Worm (Caenorhabditis elegans): ENCODE measurements around the gene F53B7.4.

The F53B7.4 gene

ce11 chrV:11039379-11039954, 37.1 kb upstream of the F53B7.4 start, which contains the start of gene pak-2 (continued):
- TF ChIP-seq elt-3 (tag; optimal IDR thresholded peaks at IDR 0.05) (peak in 2 of 6 experiments; percentile 2 to 41), nhr-28 (tag; optimal IDR thresholded peaks at IDR 0.05) (no peak), tbx-2 (tag; optimal IDR thresholded peaks at IDR 0.05) (peak; percentile 85), mep-1 (tag; optimal IDR thresholded peaks at IDR 0.05) (peak; percentile 71), nhr-76 (tag; optimal IDR thresholded peaks at IDR 0.05) (no peak), nhr-237 (tag; optimal IDR thresholded peaks at IDR 0.05) (peak; percentile 59), nhr-11 (tag; optimal IDR thresholded peaks at IDR 0.05) (no peak), ztf-11 (tag; optimal IDR thresholded peaks at IDR 0.05) (peak in 1 of 2 experiments; percentile 88), zip-4 (GFP tag; optimal IDR thresholded peaks at IDR 0.05) (no peak), fkh-8 (tag; optimal IDR thresholded peaks at IDR 0.05) (peak; percentile 85), C04F5.9 (tag; optimal IDR thresholded peaks at IDR 0.05) (peak; percentile 70), irx-1 (tag; optimal IDR thresholded peaks at IDR 0.05) (peak; percentile 62), hlh-17 (GFP tag; optimal IDR thresholded peaks at IDR 0.05; ENCODE audit: borderline replicate concordance) (no peak), xbp-1 (tag; optimal IDR thresholded peaks at IDR 0.05) (peak; percentile 83), isw-1 (GFP tag; IDR thresholded peaks at IDR 0.05) (peak; percentile 87), mef-2 (tag; optimal IDR thresholded peaks at IDR 0.05) (no peak), unc-30 (tag; optimal IDR thresholded peaks at IDR 0.05) (no peak), sup-37 (GFP tag; optimal IDR thresholded peaks at IDR 0.05) (no peak), Y116A8C.19 (tag; optimal IDR thresholded peaks at IDR 0.05; ENCODE audit: borderline replicate concordance) (no peak), lin-14 (GFP tag; optimal IDR thresholded peaks at IDR 0.05) (peak; percentile 95), snpc-4 (tag; optimal IDR thresholded peaks at IDR 0.05) (peak; percentile 37), zag-1 (tag; optimal IDR thresholded peaks at IDR 0.05) (peak; percentile 31), elt-2 (tag; optimal IDR thresholded peaks at IDR 0.05) (peak; percentile 58), F16B12.6 (tag; optimal IDR thresholded peaks at IDR 0.05) (no peak), fkh-4 (tag; optimal IDR thresholded peaks at IDR 0.05; ENCODE audit: borderline replicate concordance) (peak; percentile 85), unc-62 (GFP tag; optimal IDR thresholded peaks at IDR 0.05) (no peak), lsy-2 (tag; optimal IDR thresholded peaks at IDR 0.05) (peak; percentile 73 to 91), snu-23 (GFP tag; optimal IDR thresholded peaks at IDR 0.05) (peak; percentile 91), hlh-4 (tag; optimal IDR thresholded peaks at IDR 0.05) (peak; percentile 39), nhr-47 (tag; optimal IDR thresholded peaks at IDR 0.05) (peak; percentile 90), ceh-90 (tag; optimal IDR thresholded peaks at IDR 0.05) (peak; percentile 64), lin-13 (GFP tag; optimal IDR thresholded peaks at IDR 0.05) (peak; percentile 74), ztf-4 (tag; optimal IDR thresholded peaks at IDR 0.05) (no peak), blmp-1 (tag; optimal IDR thresholded peaks at IDR 0.05) (peak; percentile 75), nhr-12 (tag; optimal IDR thresholded peaks at IDR 0.05) (no peak), hpl-2 (GFP tag; optimal IDR thresholded peaks at IDR 0.05) (peak; percentile 63), lir-3 (tag; optimal IDR thresholded peaks at IDR 0.05; ENCODE audit: poor library complexity) (peak; percentile 90), tlp-1 (tag; optimal IDR thresholded peaks at IDR 0.05) (no peak), nhr-19 (GFP tag; conservative IDR thresholded peaks at IDR 0.05) (peak; percentile 80), nhr-84 (tag; optimal IDR thresholded peaks at IDR 0.05) (no peak), swsn-7 (tag; optimal IDR thresholded peaks at IDR 0.05) (peak; percentile 80), unc-86 (tag; optimal IDR thresholded peaks at IDR 0.05) (peak; percentile 73), aha-1 (tag; optimal IDR thresholded peaks at IDR 0.05) (no peak), jun-1 (tag; optimal IDR thresholded peaks at IDR 0.05) (no peak), ceh-8 (GFP tag; optimal IDR thresholded peaks at IDR 0.05) (no peak), vab-15 (tag; optimal IDR thresholded peaks at IDR 0.05) (peak; percentile 91), egl-13 (tag; optimal IDR thresholded peaks at IDR 0.05) (peak; percentile 71), sox-4 (tag; optimal IDR thresholded peaks at IDR 0.05) (peak; percentile 74), nhr-71 (tag; optimal IDR thresholded peaks at IDR 0.05) (peak; percentile 93), pag-3 (tag; optimal IDR thresholded peaks at IDR 0.05; ENCODE audit: borderline replicate concordance, insufficient read depth) (no peak), ceh-88 (GFP tag; IDR thresholded peaks at IDR 0.05) (peak; percentile 85), mdl-1 (tag; optimal IDR thresholded peaks at IDR 0.05) (peak in 1 of 2 experiments; percentile 18)

Measured in whole organism, L1 larva.